Fruit fly (Drosophila melanogaster): ENCODE results near the gene CG14257.

- TF ChIP-seq CTCF (optimal IDR thresholded peaks at IDR 0.05) (no peak), CG8478 (optimal IDR thresholded peaks at IDR 0.05) (no peak)
These were observed 8.3 kb upstream of the CG14257 start for dm6 chr3R:27067362-27067761.

Measured in S2 (cell line).